Fruit fly (Drosophila melanogaster) ovary, adult (tissue): ENCODE measurements around the gene T48.

Source experiments
- CG17801 ChIP-seq: fragments of 200-800 bp; optimal IDR thresholded peaks from 2 replicates; lab custom pipeline; 2019; ENCODE audit warnings: missing biosample characterization, mild to moderate bottlenecking, missing genetic modification characterization, moderate library complexity; ENCODE audit not compliant: partially characterized antibody

Gene T48

DNA sequence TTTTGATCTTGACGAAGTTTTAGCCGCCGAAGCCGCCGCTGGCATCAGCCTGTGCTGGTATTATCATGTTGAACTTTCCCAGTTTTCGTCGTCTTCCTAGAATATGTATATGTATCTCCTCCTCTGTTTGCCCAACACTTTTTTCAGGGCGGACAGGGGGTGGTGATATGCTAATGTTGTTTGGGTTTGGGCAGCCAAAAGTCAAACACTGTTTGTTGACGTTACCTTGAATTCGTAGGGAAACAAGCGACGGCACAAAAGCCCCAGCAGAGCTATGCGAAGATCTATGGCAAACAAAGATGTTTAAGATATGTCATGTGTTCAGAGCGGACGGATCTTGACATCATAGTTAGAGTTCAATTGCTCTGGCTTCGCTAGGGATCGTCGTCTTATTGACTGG lies 27.2 kb downstream of the T48 start:
- TF ChIP-seq CG17801: no peak

DNA sequence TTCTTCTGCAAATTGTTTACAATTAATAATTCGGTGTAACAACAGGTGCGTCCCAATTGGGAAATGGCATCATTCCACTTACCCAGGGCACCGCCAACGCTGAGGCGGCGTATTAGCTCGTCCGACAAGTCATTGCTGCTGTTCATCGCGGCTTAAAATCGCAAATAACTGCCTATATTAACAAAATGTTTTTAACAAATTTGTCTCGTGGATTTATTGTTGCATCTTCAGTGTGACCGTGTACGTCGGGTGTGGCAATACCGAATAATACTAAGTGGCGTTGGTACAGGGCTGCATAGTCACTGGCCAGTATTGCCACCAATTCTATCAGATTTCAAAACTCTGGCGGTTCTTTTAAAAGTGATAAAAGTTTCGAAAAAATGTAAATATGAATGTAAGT lies 31.1 kb downstream of the T48 start, which contains the start of gene Ets97D:
Gene Ets97D (minus strand): TSS at position 272 of the 400 bp plus-strand sequence.
- no peak for TF ChIP-seq CG17801

DNA sequence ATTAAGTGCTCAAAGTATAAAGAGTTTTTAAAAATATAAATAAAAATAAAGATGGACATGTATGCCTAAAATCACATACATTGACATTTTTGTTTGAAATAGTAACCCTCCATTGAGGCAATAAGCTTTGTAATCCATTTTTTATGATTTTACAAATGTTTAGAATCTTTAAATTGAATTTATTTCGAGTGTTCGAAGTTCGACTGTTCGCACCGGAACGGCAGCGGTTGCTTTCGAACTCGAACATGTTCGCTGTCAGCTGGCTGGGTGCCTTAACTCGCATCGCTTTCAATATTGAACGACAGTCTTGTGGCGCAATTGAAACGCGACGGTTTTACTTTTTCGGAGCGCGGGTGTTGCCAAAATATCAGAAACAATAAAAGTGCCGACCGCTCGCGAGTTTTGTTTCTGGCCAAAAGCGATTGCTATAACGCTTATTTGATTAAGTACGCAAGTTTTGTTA lies 34.0 kb downstream of the T48 start, which contains the start of gene CG46339:
Gene CG46339 (plus strand): TSS at position 299 of the 463 bp plus-strand sequence.
- TF ChIP-seq CG17801: peak; percentile 65

- TF ChIP-seq CG17801: no peak
Observed at dm6 chr3R:26918857-26919256, 37.3 kb downstream of the T48 start.

dm6 chr3R:26923830-26924333 lies 42.3 kb downstream of the T48 start:
- TF ChIP-seq CG17801: no peak

dm6 chr3R:26926477-26926876 lies 44.9 kb downstream of the T48 start:
- no peak for TF ChIP-seq CG17801

DNA sequence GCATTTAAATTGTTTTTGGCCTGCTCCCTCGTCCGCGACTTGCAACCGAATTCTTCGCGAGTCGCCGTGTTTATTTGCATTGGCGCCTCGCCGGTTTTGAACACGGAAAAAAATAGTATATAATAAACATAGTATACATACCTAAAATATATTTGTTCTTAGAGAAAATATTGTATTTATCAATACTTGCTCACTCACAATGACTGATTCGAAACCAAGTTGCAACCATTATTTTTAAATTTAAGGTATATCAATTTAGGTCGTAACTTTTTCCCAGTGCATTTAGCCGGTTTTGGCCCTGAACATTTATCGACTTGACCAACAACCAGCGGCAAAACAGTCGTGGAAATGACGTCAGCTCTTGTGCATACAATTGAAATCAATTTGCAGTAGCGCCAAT lies 46.9 kb downstream of the T48 start:
- peak; percentile 48 for TF ChIP-seq CG17801

DNA sequence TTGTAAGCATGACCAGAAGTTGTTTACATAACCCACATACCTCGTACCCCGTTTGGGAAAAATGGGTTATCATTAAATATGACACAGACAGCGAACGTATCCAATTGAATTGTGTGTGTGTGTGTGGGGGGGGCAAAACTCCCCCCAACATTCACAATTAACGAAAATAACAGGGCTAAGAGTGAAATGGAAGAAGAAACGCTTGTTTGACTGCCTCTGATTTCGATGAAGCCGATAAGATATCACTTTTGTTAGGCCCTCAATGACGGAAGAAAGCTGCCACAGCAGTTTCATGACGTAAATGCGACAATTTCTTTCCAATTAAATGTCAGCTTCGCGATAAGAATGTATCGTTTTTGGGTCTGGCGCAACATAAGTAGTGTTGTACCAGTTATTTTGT lies 52.4 kb downstream of the T48 start:
- no peak for TF ChIP-seq CG17801

DNA sequence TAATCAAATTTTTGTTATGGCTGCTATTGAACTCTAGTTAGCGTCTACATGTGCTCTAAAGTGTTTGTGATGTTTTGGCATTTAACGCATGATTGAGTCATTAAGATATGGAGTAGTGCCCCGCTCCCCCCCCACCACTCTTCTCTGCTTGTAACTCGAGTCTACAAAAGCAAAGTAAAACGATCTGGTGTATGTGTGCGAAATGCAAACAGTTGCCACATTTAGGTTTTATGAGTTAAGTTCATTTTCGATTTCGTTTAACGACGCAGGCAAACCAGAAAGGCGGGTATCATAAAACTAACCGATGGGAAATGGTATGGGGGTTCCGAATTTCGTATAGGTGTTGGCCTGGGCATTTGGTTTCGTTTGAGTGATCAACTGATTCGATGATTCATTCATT lies 53.0 kb downstream of the T48 start:
- TF ChIP-seq CG17801: no peak

dm6 chr3R:26935400-26935799 lies 53.9 kb downstream of the T48 start:
- TF ChIP-seq CG17801: no peak

DNA sequence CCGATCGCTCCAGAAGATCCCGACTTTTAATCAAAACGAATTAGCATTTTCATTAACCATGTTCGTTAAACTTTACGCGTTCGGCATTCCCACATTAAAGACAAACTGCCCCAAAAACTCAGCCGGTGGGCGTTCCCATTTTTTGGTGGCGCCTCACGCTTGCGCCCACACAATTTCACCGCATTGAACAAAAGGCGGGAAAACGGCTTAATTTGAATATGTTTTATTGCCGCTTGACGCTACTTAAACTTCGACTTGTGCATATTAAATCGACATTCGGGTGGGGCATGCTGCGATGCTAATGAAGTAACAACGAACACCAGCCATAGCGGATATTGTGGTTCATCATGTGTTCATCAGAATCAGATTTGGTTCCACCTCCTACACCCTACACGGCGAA lies 55.0 kb downstream of the T48 start:
- TF ChIP-seq CG17801: no peak

- peak; percentile 1 for TF ChIP-seq CG17801
Observed at dm6 chr3R:26937423-26937822, 55.9 kb downstream of the T48 start.

- no peak for TF ChIP-seq CG17801
Observed at dm6 chr3R:26945233-26945632, 63.7 kb downstream of the T48 start, which contains the start of gene CG14252. Gene CG14252, plus strand, starts transcription at chr3R:26945534.

DNA sequence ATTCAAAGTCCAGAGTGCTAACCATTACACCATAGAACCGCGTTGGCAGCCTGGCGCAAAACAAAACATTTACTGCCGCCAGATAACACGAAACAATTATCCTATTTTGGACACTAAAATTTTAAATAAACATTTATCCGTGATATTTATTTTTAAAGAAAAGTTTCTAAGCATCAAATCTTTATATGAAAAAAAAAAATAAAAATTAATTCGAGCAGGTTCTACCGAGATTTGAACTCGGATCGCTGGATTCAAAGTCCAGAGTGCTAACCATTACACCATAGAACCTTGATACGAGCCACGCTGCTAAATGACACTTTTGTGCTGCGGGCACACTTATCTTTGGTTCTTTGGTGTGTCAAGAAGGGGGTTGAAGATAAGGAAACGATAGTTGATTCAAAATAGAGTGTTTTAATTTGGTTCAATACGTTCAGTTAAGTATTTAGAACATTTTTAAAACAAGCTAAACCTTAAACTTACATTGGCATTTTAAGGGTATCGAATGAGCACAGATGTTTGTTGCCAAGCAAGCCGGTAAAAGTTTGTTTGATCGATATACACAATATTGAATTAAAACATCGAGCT lies 65.9 kb downstream of the T48 start, which contains the start of gene Spag1:
Gene Spag1 (plus strand): TSS at position 535 of the 585 bp plus-strand sequence.
- TF ChIP-seq CG17801: peak; percentile 63

DNA sequence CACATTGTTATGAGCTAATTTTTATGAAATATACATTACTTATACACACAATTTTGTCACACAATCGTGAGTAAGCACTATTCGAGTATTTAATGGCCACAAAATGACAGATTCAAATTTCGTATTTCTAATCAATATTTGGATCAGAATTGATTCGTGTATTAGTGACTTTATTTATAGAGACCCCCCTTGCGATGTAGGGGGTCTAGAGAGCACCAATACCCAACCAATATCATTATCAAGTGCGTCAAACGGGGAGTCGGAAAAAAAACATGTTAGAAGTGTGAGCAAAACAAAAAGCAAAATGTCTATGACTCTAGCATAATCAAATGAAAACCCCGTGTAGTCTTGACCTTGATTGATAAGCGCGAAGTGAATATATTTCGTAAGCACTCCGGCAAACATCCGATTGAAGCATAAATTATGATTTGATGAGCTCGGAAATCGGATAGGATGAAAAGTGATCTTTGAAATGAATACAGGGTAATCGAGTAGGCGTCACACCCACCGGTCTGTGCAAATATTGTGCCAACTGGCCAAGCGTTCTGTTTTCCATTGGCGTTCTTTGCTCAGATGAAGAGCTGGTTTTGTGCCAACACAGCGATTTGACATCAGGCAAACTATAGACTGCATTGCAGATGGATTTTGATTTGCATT lies 70.8 kb downstream of the T48 start:
- no peak for TF ChIP-seq CG17801

DNA sequence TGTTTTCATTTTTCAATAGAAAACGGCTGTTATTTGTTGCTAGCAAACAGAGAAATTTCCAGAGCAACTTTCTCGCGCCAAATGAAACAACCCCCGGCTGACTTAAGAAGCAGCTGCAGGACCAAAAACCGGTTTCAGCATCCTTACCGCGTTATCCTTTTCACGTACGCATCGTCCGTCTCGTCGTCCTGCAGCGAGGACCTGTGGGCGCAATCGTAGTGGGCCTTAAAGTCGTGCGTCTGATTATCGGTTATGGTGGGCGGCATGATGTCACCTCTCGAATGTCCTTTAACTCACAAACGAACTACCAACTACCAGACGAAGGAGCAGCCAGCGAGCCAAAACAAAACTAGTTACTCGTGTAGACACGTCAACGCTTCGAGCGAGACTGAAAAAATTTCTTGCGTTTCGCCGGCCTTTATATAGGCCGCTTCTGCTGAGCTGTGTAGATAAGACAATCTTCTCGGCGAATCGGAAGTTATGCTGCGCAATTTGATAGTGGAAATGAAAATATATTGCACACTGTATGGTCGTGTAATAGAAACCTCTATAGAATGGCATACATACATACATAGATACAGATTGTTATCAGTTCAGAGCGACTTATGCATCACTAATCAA lies 71.4 kb downstream of the T48 start:
- no peak for TF ChIP-seq CG17801

DNA sequence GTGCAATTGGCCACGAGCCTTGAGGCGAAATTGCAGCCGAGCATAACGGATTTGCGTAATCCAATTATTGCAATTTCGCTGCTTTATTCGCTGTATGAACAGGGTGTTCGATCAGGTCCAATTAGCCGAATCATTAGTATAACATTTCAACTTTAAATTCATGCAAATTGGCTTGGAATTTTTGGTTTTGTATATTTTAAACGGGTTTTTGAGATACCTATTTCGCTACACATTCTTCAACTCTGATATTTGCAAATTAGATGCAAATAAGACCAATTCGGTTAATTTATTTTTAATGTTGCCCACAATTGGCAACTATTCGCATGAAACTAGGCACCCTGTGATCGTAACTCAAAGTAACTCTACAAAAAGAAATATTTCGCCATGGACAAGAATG lies 71.9 kb downstream of the T48 start:
- TF ChIP-seq CG17801: peak; percentile 99
